Fruit fly (Drosophila melanogaster) whole organism: ENCODE measurements around the gene Naa60.

Experiments used
- CG8478 ChIP-seq: fragments of >200 bp; optimal IDR thresholded peaks from 2 replicates; lab custom pipeline; 2018; ENCODE audit warnings: inconsistent platforms
- Dll ChIP-seq: fragments of >200 bp; optimal IDR thresholded peaks from 2 replicates; lab custom pipeline; 2017
- EcR ChIP-seq, 2 experiments: fragments of >200 bp; optimal IDR thresholded peaks; 2 replicates each; lab custom pipeline; 2017; ENCODE audit warnings: missing biosample characterization in 2 of 2, missing genetic modification characterization in 2 of 2, missing genetic modification reagents in 2 of 2
- pan ChIP-seq: fragments of >200 bp; optimal IDR thresholded peaks from 2 replicates; lab custom pipeline; 2017
- psq ChIP-seq: fragments of >200 bp; optimal IDR thresholded peaks from 2 replicates; lab custom pipeline; 2017
- usp ChIP-seq: fragments of >200 bp; optimal IDR thresholded peaks from 2 replicates; lab custom pipeline; 2017; ENCODE audit warnings: missing biosample characterization, missing genetic modification characterization, mixed read lengths

The Naa60 gene

DNA sequence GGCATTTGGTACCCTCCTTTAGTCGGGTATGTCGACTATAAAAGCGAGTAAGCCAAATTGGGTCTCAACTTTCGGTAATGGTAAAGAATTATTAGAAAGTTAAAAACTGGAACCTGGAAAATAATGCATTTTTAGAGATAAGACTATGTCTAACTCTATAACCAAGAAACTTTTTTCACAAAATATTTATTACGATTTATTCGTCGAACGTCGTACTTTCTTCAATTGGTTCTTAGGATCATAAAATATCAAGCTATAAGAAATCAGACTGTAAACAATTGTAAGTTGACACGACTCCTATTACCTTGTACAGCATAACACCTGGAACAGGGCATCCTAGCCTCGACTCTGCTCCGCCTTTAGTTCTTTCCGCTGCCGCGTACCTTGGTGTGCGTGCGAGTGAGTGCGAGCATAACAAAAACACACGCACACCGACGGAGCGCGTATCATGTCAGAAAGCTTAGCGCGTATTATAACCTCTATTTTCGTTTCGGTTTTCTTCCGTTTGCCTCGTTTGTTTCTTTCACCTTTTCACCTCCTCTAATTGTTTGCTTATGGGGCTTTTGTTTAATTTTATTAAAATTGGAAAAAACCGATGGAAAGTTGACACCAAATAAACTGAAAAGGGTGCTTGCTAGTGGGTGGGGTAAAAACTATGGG, 33.7 kb upstream of the Naa60 start:
- TF ChIP-seq usp (no peak), CG8478 (lab: Kevin White, UChicago) (no peak), psq (lab: Kevin White, UChicago) (no peak), EcR (GFP tag; optimal IDR thresholded peaks at IDR 0.05; lab: Kevin White, UChicago) (no peak), Dll (lab: Kevin White, UChicago) (peak; percentile 47), pan (lab: Kevin White, UChicago) (peak; percentile 92)

DNA sequence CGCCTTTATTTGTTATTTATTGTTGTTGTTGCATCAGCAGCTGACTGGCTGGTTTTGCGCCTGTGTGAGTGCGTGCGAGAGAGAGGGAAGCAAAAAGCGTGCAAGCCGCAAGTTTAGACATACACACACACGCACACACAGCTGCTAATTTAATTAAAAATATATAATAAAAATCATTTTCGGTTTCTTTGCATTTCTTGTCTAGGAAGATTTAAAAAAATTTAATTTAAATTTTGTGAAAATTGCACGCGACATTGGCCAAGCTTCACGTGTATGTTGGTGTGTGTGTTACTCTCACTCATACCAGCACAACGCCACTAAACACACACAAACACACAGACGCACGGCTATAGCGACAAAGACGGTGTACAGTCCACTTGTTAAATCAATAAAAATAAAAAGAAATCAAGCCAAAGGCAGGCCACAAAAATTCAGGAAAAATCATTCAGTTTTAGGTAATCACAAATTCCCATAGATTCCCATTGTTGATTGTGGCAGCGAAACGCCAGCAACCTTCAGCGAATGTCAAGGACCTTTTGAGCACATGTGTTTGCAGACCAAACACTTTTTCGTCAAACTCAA, 33.1 kb upstream of the Naa60 start:
- TF ChIP-seq Dll (lab: Kevin White, UChicago) (no peak), usp (no peak), pan (lab: Kevin White, UChicago) (no peak), EcR (GFP tag; optimal IDR thresholded peaks at IDR 0.05; lab: Kevin White, UChicago) (no peak), CG8478 (lab: Kevin White, UChicago) (no peak), psq (lab: Kevin White, UChicago) (no peak)

DNA sequence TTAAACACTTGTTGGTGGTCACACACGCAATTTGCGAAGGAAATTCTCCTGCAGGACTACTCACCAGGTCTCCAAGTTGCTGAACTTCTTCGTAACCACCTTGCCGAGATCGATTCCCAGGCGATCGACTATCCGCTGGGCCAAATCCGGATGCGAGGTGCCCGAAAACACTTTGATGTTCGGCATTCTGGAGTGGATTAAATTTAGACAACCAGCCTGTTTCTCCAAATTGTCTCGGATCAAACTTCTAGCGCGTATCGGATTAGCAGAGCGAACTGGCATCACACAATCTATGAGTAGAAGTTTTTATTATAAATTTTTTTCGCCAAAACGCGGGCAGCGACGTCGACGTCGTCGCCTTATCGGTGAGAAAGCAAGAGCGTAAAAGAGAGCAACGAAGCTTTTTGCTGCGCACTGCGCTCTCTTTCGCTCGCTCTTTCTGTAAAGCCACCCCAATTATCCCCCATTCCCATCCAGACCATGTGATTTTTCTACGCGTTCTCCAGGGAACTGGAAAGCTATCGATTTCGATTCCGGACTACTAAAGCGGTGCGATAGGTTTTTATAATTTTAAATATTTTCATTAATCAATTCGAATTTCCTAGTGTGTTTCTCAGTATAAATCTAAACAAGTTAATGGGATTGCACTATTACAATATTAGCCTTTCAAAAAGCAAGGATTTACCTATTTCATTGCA, 32.4 kb upstream of the Naa60 start:
- no peak for TF ChIP-seq pan (lab: Kevin White, UChicago)
- TF ChIP-seq Dll (lab: Kevin White, UChicago) = peak; percentile 60
- no peak for TF ChIP-seq EcR (GFP tag; optimal IDR thresholded peaks at IDR 0.05; lab: Kevin White, UChicago)
- no peak for TF ChIP-seq CG8478 (lab: Kevin White, UChicago)

DNA sequence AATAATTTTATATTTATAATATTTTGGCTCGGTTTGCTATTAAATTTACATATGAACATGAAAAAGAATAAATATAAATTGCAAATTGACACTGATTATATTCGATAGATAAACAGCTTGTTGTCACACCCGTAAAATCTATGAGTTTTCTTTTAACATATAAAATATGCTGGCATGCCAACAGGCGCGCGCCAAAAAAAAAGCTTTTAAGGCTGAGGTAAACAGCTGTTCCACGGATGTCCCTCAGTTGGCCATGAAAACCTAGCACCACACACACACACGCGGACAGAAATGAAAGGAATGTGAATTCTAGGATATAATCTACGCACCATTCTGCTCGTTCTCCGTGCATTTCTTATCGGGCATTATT, 31.8 kb upstream of the Naa60 start:
- TF ChIP-seq pan (lab: Kevin White, UChicago) (no peak), usp (no peak), psq (lab: Kevin White, UChicago) (no peak), EcR (GFP tag; optimal IDR thresholded peaks at IDR 0.05; lab: Kevin White, UChicago) (no peak), CG8478 (lab: Kevin White, UChicago) (no peak), Dll (lab: Kevin White, UChicago) (no peak)

DNA sequence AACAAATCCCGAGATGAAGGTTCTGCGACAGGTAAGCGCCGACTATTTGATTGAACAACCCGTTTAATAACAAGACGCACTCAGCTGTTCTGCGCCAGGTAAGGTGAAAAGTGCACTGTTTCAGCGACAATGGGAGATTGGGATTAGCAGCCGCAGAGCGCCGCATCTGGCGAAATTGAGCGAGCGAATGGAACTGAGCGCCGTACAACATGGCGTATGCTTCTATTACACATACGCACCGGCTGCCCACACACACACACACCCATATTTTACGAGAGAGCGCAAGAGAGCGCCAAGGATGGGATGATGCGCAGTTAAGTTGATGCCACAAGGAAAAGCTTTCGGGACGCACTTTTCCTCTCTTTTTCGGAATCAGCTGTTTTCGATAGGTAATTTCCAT, 31.5 kb upstream of the Naa60 start:
- TF ChIP-seq Dll (lab: Kevin White, UChicago) (peak; percentile 57), pan (lab: Kevin White, UChicago) (no peak)

DNA sequence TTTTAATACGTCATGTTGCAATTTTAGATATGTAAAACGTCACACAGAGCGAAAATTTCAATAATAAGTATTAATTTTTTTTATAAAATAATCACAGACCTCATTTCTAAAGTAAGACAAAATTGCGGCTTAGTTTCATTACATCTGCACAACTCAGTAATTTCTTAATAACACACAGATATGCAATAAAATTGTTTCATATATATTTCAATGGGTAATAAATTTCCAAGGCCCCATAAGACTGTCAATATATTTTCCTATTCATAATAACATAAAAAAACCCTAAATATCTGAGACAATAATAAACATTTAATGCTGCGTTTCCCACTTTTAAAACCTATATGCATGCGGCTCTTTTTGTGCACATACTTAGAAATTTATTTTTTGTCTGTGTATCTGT, 31.0 kb upstream of the Naa60 start:
- TF ChIP-seq Dll (lab: Kevin White, UChicago) = no peak

DNA sequence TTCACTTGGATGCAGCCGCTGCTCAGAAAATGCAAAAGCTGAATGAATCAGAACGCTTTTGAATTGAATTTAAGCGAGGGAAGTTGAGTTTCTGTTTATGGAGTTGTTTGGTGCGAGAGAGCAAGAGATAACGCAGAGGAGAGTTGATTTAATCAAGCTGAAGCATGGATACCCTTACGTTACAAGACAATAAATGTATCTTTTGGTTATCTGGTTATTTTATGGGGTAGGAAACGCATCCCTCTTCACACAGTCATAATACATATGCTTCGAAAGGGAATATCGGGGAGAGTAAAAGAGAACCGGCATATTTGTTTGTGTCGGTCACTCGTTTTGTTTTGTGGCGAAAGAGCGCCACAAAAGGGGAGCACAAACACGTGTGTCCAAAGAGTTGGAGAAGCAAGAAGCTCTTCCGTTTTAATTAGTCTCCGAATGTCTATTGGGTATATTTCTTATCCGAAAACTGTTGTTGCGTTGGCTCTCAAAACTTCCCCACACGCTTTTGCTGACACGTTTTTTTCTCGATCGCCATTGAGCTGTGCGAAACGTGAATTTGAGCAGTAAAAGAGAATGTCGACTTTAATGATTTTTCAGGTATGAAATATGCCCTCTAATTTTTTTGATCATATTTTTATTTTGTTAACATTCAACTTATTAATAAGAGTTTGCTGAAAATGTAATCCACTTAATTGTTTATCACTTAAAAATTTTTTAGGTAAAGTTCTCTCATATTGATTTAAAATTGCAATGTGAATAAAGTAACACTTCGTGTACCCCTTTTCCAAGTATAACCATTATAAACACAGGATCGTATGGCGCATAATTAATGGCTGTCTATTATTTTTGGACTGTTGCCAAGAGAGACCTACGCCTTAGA, 29.8 kb upstream of the Naa60 start, which contains the start of gene Prps:
Gene Prps, minus strand, starts transcription at position 51 of the 877 bp plus-strand sequence.
- no peak for TF ChIP-seq EcR (GFP tag; optimal IDR thresholded peaks at IDR 0.05; lab: Kevin White, UChicago)
- TF ChIP-seq Dll (lab: Kevin White, UChicago) = peak; percentile 45

DNA sequence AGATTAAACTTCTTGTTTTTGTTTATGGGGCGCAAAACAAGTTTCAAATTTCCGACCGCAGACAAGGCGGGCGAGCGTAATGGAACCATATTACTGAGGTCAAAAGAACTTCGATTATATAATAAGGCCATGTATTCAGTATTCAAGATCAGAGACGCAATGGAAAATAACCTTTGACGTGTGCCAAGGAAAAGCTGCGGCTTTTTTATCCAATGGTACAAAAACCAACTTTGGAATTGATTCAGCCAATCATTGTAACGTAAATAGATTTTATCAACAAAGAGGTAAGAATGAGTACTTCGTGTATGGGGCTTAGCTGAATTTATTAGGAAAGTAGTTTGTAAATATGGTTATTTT, 29.2 kb upstream of the Naa60 start:
- TF ChIP-seq usp = no peak
- TF ChIP-seq EcR (GFP tag; optimal IDR thresholded peaks at IDR 0.05; lab: Kevin White, UChicago) = no peak
- no peak for TF ChIP-seq psq (lab: Kevin White, UChicago)
- no peak for TF ChIP-seq CG8478 (lab: Kevin White, UChicago)
- TF ChIP-seq pan (lab: Kevin White, UChicago) = no peak
- TF ChIP-seq Dll (lab: Kevin White, UChicago) = no peak

DNA sequence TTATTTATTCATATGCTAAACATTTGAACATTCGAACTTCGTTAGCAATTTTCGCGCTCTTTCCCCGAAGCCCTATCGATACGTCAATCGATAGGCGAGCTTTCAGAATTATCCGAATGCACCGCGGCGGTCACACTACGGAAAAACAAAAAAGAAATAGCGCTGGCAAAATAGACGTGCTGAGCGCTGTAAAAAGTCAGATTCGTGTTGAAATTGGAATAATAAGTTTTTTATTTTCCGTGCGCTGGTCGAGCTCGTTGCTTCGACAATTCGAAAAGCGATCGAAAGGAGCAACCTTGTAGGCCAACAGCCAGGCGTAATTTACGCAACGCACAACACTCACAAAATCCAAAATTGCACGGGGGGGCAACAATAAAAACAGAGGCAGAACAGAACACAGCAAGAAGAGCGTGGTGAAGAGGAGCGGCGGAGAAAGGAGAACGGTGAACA, 28.5 kb upstream of the Naa60 start, which contains the start of gene Ubc4:
Gene Ubc4, plus strand, starts transcription at position 144 of the 450 bp plus-strand sequence.
- TF ChIP-seq EcR (GFP tag; optimal IDR thresholded peaks at IDR 0.05; lab: Kevin White, UChicago) (no peak), Dll (lab: Kevin White, UChicago) (no peak), usp (no peak), psq (lab: Kevin White, UChicago) (no peak), CG8478 (lab: Kevin White, UChicago) (no peak), pan (lab: Kevin White, UChicago) (no peak)

DNA sequence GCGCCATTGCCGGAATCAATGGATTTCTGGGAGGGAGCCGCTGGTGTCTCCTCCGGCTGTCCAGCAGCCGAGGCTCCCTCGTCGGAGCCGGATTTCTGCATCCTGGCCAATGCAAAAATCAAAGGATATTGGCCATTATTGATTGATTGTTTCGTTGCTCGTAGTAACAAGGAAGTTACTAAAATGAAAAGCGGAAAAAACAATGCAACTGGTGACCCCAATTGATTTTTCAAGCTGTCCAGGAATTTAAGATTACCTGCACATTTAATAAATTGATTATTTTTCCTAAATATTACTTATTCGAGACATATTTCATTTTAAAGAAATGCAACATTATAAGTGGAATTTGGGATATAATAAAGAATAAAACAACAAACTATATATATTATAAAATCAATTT, 23.2 kb upstream of the Naa60 start, which contains the start of gene CG6761:
Gene CG6761, minus strand, starts transcription at position 101 of the 400 bp plus-strand sequence.
- TF ChIP-seq CG8478 (lab: Kevin White, UChicago) (no peak), Dll (lab: Kevin White, UChicago) (no peak), psq (lab: Kevin White, UChicago) (no peak), pan (lab: Kevin White, UChicago) (no peak), usp (no peak), EcR (GFP tag; optimal IDR thresholded peaks at IDR 0.05; lab: Kevin White, UChicago) (no peak)

DNA sequence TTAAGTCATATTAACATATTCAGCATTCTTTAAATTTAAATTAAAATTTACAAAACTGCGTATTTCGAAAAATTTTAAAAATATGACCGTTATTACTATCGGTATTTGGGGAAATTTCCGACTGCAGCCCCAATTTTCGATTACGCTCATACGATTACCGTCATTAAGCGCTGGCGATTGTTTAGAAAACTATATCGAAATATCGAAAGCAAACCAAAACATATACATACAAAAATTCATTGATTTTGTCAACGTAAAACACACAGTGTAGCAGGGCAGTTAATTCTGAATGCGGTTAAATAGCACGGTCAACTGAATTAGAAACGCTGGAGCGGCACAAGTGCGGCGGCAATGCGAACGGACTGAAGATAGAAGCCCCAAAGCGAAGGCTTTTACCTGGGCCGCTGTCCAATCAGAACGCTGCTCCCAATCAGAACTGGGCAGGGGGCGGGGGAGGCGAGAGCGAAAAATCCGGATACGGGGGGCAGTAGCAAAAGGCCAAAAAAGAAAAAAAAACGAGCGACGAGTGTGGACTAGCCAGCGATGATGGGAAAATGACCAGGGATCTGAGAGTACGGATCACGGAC, 22.4 kb upstream of the Naa60 start, which contains the start of gene CG16711:
Gene CG16711, plus strand, starts transcription at position 170 of the 587 bp plus-strand sequence.
- TF ChIP-seq Dll (lab: Kevin White, UChicago) (no peak), psq (lab: Kevin White, UChicago) (no peak), usp (no peak), EcR (GFP tag; optimal IDR thresholded peaks at IDR 0.05; lab: Kevin White, UChicago) (no peak), pan (lab: Kevin White, UChicago) (no peak), CG8478 (lab: Kevin White, UChicago) (no peak)
